Fruit fly (Drosophila melanogaster) S2 (cell line): ENCODE results near the gene CG42795.

Experiments
- CG8478 ChIP-seq: fragments of >200 bp; optimal IDR thresholded peaks from 2 replicates; lab custom pipeline; 2018
- CTCF ChIP-seq, 2 experiments: fragments of >200 bp; optimal IDR thresholded peaks; 2 replicates each; lab custom pipeline; 2018

dm6 chr3R:10224594-10224993 is 896 bp upstream of the CG42795 start, which contains the start of the genes CG12817 and CG34107:
- TF ChIP-seq CTCF (optimal IDR thresholded peaks at IDR 0.05; lab: Kevin White, UChicago) (no peak), CG8478 (lab: Kevin White, UChicago) (no peak)
